Fruit fly (Drosophila melanogaster): ENCODE results near the gene CG34241.

CG34241 gene

DNA sequence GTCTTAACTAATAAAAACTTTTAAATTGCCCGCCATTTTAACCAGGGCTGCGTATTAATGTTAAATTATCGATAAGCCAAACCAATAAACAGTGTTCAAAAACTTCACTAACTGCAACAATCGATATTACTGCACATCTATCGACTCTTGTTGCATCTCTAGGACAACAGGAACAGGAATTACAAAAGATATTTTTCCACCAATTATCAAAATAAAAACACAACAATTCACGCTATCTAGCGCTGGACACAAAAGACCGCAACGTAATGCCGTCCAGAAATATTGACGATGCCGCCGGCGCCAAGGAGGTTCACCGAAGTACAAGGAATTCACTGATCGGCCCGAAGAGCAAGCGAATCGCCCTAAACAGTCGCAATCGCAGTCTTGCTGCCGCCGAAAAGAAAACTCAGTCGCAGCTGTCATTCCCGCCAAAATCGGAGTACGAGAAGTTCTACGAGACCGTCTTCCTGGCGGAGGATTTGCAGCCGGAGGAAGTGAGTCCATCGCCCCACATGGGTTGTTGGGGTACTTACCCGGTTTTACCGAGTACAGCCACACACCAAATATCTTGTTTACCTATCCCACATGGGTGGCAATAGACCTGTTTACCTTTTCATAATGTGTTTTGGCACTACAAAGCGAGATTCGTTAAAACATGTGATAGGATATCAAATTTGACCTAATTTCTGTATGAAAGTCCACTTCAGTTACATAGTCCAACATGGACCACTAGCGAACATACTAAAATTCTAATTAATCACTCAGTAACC lies 11.6 kb upstream of the CG34241 start, which contains the start of gene vers (continued):
- TF ChIP-seq CG33213 (GFP tag; optimal IDR thresholded peaks at IDR 0.05) (peak; percentile 62), Lpt (GFP tag; optimal IDR thresholded peaks at IDR 0.05) (no peak), sima (GFP tag; optimal IDR thresholded peaks at IDR 0.05) (no peak), slp2 (GFP tag; optimal IDR thresholded peaks at IDR 0.05) (no peak), CG17568 (GFP tag; optimal IDR thresholded peaks at IDR 0.05) (no peak), bowl (GFP tag; IDR thresholded peaks at IDR 0.05) (no peak), HmgZ (tag; optimal IDR thresholded peaks at IDR 0.05) (peak; percentile 43), Gsc (GFP tag; IDR thresholded peaks at IDR 0.05) (no peak), CG18262 (tag; optimal IDR thresholded peaks at IDR 0.05) (no peak), Opbp (GFP tag; IDR thresholded peaks at IDR 0.05; ENCODE audit: partially characterized antibody) (peak; percentile 95), lilli (GFP tag; optimal IDR thresholded peaks at IDR 0.05) (peak; percentile 45), CHES-1-like (GFP tag; optimal IDR thresholded peaks at IDR 0.05) (peak; percentile 59), Bdp1 (GFP tag; optimal IDR thresholded peaks at IDR 0.05) (no peak), Atf6 (GFP tag; IDR thresholded peaks at IDR 0.05) (peak; percentile 17; the same call in 1 of the 2 replicates), crol (GFP tag; IDR thresholded peaks at IDR 0.05) (no peak), CG7786 (GFP tag; optimal IDR thresholded peaks at IDR 0.05) (no peak), zen (tag; optimal IDR thresholded peaks at IDR 0.05) (peak; percentile 16), CG16863 (GFP tag; optimal IDR thresholded peaks at IDR 0.05) (no peak), zfh2 (GFP tag; optimal IDR thresholded peaks at IDR 0.05) (peak; percentile 33), sug (tag; optimal IDR thresholded peaks at IDR 0.05) (peak; percentile 3), wek (GFP tag; optimal IDR thresholded peaks at IDR 0.05) (no peak), CG12299 (tag; optimal IDR thresholded peaks at IDR 0.05) (no peak), CG14014 (GFP tag; IDR thresholded peaks at IDR 0.05) (peak; percentile 64; the same call in 1 of the 2 replicates), CG18599 (GFP tag; optimal IDR thresholded peaks at IDR 0.05) (no peak), Hand (GFP tag; optimal IDR thresholded peaks at IDR 0.05) (no peak), CG9817 (tag; optimal IDR thresholded peaks at IDR 0.05) (no peak), scrt (GFP tag; optimal IDR thresholded peaks at IDR 0.05) (no peak), vnd (GFP tag; IDR thresholded peaks at IDR 0.05; ENCODE audit: partially characterized antibody) (peak; percentile 84), CG18476 (GFP tag; optimal IDR thresholded peaks at IDR 0.05) (no peak), disco-r (GFP tag; optimal IDR thresholded peaks at IDR 0.05) (no peak), Nf-YB (GFP tag; optimal IDR thresholded peaks at IDR 0.05) (no peak), shn (GFP tag; optimal IDR thresholded peaks at IDR 0.05) (no peak), CG6683 (GFP tag; optimal IDR thresholded peaks at IDR 0.05) (no peak), hbn (GFP tag; IDR thresholded peaks at IDR 0.05; ENCODE audit: partially characterized antibody) (peak; percentile 95), CG17361 (GFP tag; IDR thresholded peaks at IDR 0.05) (0 out of 3 replicates have a peak, but pooled peaks have one; percentile 34), CG7357 (GFP tag; IDR thresholded peaks at IDR 0.05) (no peak), CG18619 (GFP tag; optimal IDR thresholded peaks at IDR 0.05) (no peak), toy (GFP tag; IDR thresholded peaks at IDR 0.05) (no peak), CG13287 (GFP tag; IDR thresholded peaks at IDR 0.05; ENCODE audit: partially characterized antibody) (peak; percentile 98), CG16779 (GFP tag; IDR thresholded peaks at IDR 0.05) (no peak), psq (GFP tag; optimal IDR thresholded peaks at IDR 0.05) (no peak), NC2β (GFP tag; optimal IDR thresholded peaks at IDR 0.05) (no peak), CG43689 (GFP tag; IDR thresholded peaks at IDR 0.05) (no peak), lov (optimal IDR thresholded peaks at IDR 0.05) (no peak), lov (GFP tag; IDR thresholded peaks at IDR 0.05) (no peak), CG6272 (GFP tag; IDR thresholded peaks at IDR 0.05) (no peak), CG4424 (GFP tag; optimal IDR thresholded peaks at IDR 0.05) (no peak), CG34422 (GFP tag; IDR thresholded peaks at IDR 0.05) (no peak), Dll (GFP tag; IDR thresholded peaks at IDR 0.05; ENCODE audit: partially characterized antibody) (peak; percentile 95), CG1603 (tag; optimal IDR thresholded peaks at IDR 0.05) (peak; percentile 70)
